Fruit fly (Drosophila melanogaster): ENCODE results near the gene CG5541.

Gene CG5541

dm6 chrX:15076038-15076575 lies 32.2 kb downstream of the CG5541 start, which contains the start of gene Lsd-2:
Gene Lsd-2 (minus strand): TSS chrX:15076220.
- peak; percentile 78 for TF ChIP-seq kay (GFP tag; ENCODE audit: borderline replicate concordance)
- no peak for TF ChIP-seq tj (GFP tag; optimal IDR thresholded peaks at IDR 0.05)
- no peak for TF ChIP-seq CG33017 (tag; optimal IDR thresholded peaks at IDR 0.05)
- peak; percentile 79 for TF ChIP-seq CG1620 (GFP tag; optimal IDR thresholded peaks at IDR 0.05)
- TF ChIP-seq Crg-1 (GFP tag; optimal IDR thresholded peaks at IDR 0.05), result peak; percentile 10
- peak; percentile 15 for TF ChIP-seq CG12768 (GFP tag; optimal IDR thresholded peaks at IDR 0.05)
- no peak for TF ChIP-seq ovo (GFP tag; optimal IDR thresholded peaks at IDR 0.05)
- peak; percentile 56 for TF ChIP-seq CG11617 (GFP tag; optimal IDR thresholded peaks at IDR 0.05)
- TF ChIP-seq cic (GFP tag; optimal IDR thresholded peaks at IDR 0.05), result no peak
- TF ChIP-seq Hr96 (GFP tag; optimal IDR thresholded peaks at IDR 0.05), result peak; percentile 55
- peak; percentile 29 for TF ChIP-seq toe (GFP tag; optimal IDR thresholded peaks at IDR 0.05)
- peak; percentile 33 for TF ChIP-seq CG7101 (tag; optimal IDR thresholded peaks at IDR 0.05)
- TF ChIP-seq bab1 (GFP tag; optimal IDR thresholded peaks at IDR 0.05), result peak; percentile 69
- TF ChIP-seq CG5204 (GFP tag; optimal IDR thresholded peaks at IDR 0.05), result peak; percentile 44
- TF ChIP-seq Clk (GFP tag; optimal IDR thresholded peaks at IDR 0.05), result no peak
- TF ChIP-seq CG7045 (GFP tag; optimal IDR thresholded peaks at IDR 0.05), result no peak
- TF ChIP-seq Mnt (GFP tag; optimal IDR thresholded peaks at IDR 0.05), result peak; percentile 79
- no peak for TF ChIP-seq cnc (optimal IDR thresholded peaks at IDR 0.05)
- peak; percentile 66 for TF ChIP-seq CG14711 (tag; optimal IDR thresholded peaks at IDR 0.05)
- TF ChIP-seq pad (GFP tag; optimal IDR thresholded peaks at IDR 0.05), result no peak

- no peak for TF ChIP-seq Mnt (GFP tag; optimal IDR thresholded peaks at IDR 0.05)
- TF ChIP-seq Hr96 (GFP tag; optimal IDR thresholded peaks at IDR 0.05), result no peak
- TF ChIP-seq pad (GFP tag; optimal IDR thresholded peaks at IDR 0.05), result no peak
- no peak for TF ChIP-seq bab1 (GFP tag; optimal IDR thresholded peaks at IDR 0.05)
- no peak for TF ChIP-seq CG33017 (tag; optimal IDR thresholded peaks at IDR 0.05)
- TF ChIP-seq Crg-1 (GFP tag; optimal IDR thresholded peaks at IDR 0.05), result no peak
- no peak for TF ChIP-seq CG14711 (tag; optimal IDR thresholded peaks at IDR 0.05)
- TF ChIP-seq tj (GFP tag; optimal IDR thresholded peaks at IDR 0.05), result no peak
- no peak for TF ChIP-seq cic (GFP tag; optimal IDR thresholded peaks at IDR 0.05)
- no peak for TF ChIP-seq CG12768 (GFP tag; optimal IDR thresholded peaks at IDR 0.05)
- no peak for TF ChIP-seq cnc (optimal IDR thresholded peaks at IDR 0.05)
- no peak for TF ChIP-seq CG7045 (GFP tag; optimal IDR thresholded peaks at IDR 0.05)
- TF ChIP-seq CG7101 (tag; optimal IDR thresholded peaks at IDR 0.05), result no peak
- no peak for TF ChIP-seq toe (GFP tag; optimal IDR thresholded peaks at IDR 0.05)
- TF ChIP-seq Clk (GFP tag; optimal IDR thresholded peaks at IDR 0.05), result no peak
- TF ChIP-seq CG5204 (GFP tag; optimal IDR thresholded peaks at IDR 0.05), result no peak
- no peak for TF ChIP-seq CG1620 (GFP tag; optimal IDR thresholded peaks at IDR 0.05)
- TF ChIP-seq CG11617 (GFP tag; optimal IDR thresholded peaks at IDR 0.05), result no peak
- TF ChIP-seq ovo (GFP tag; optimal IDR thresholded peaks at IDR 0.05), result no peak
- no peak for TF ChIP-seq kay (GFP tag; ENCODE audit: borderline replicate concordance)
These were observed 32.7 kb downstream of the CG5541 start for dm6 chrX:15076606-15077005.

- TF ChIP-seq CG7101 (tag; optimal IDR thresholded peaks at IDR 0.05), result no peak
- no peak for TF ChIP-seq CG1620 (GFP tag; optimal IDR thresholded peaks at IDR 0.05)
- peak; percentile 48 for TF ChIP-seq CG12768 (GFP tag; optimal IDR thresholded peaks at IDR 0.05)
- no peak for TF ChIP-seq Clk (GFP tag; optimal IDR thresholded peaks at IDR 0.05)
- TF ChIP-seq CG33017 (tag; optimal IDR thresholded peaks at IDR 0.05), result no peak
- no peak for TF ChIP-seq cnc (optimal IDR thresholded peaks at IDR 0.05)
- peak; percentile 3 for TF ChIP-seq Mnt (GFP tag; optimal IDR thresholded peaks at IDR 0.05)
- TF ChIP-seq CG14711 (tag; optimal IDR thresholded peaks at IDR 0.05), result no peak
- peak; percentile 40 for TF ChIP-seq Hr96 (GFP tag; optimal IDR thresholded peaks at IDR 0.05)
- no peak for TF ChIP-seq toe (GFP tag; optimal IDR thresholded peaks at IDR 0.05)
- TF ChIP-seq tj (GFP tag; optimal IDR thresholded peaks at IDR 0.05), result peak; percentile 45
- peak; percentile 40 for TF ChIP-seq cic (GFP tag; optimal IDR thresholded peaks at IDR 0.05)
These were observed 33.7 kb downstream of the CG5541 start for dm6 chrX:15077576-15078136.

dm6 chrX:15078394-15078793 lies 34.5 kb downstream of the CG5541 start:
- peak; percentile 8 for TF ChIP-seq Hr96 (GFP tag; optimal IDR thresholded peaks at IDR 0.05)
- TF ChIP-seq Crg-1 (GFP tag; optimal IDR thresholded peaks at IDR 0.05), result peak; percentile 56
- peak; percentile 88 for TF ChIP-seq ovo (GFP tag; optimal IDR thresholded peaks at IDR 0.05)
- TF ChIP-seq toe (GFP tag; optimal IDR thresholded peaks at IDR 0.05), result no peak
- peak; percentile 28 for TF ChIP-seq CG7101 (tag; optimal IDR thresholded peaks at IDR 0.05)
- TF ChIP-seq kay (GFP tag; ENCODE audit: borderline replicate concordance), result peak; percentile 73
- TF ChIP-seq cic (GFP tag; optimal IDR thresholded peaks at IDR 0.05), result peak; percentile 79
- TF ChIP-seq pad (GFP tag; optimal IDR thresholded peaks at IDR 0.05), result no peak
- peak; percentile 14 for TF ChIP-seq CG14711 (tag; optimal IDR thresholded peaks at IDR 0.05)
- no peak for TF ChIP-seq cnc (optimal IDR thresholded peaks at IDR 0.05)

dm6 chrX:15079163-15079809 lies 35.4 kb downstream of the CG5541 start:
- TF ChIP-seq toe (GFP tag; optimal IDR thresholded peaks at IDR 0.05), result peak; percentile 14
- no peak for TF ChIP-seq ovo (GFP tag; optimal IDR thresholded peaks at IDR 0.05)
- TF ChIP-seq CG14711 (tag; optimal IDR thresholded peaks at IDR 0.05), result no peak
- no peak for TF ChIP-seq Mnt (GFP tag; optimal IDR thresholded peaks at IDR 0.05)
- no peak for TF ChIP-seq CG11617 (GFP tag; optimal IDR thresholded peaks at IDR 0.05)
- peak; percentile 95 for TF ChIP-seq kay (GFP tag; ENCODE audit: borderline replicate concordance)
- no peak for TF ChIP-seq tj (GFP tag; optimal IDR thresholded peaks at IDR 0.05)
- no peak for TF ChIP-seq bab1 (GFP tag; optimal IDR thresholded peaks at IDR 0.05)
- TF ChIP-seq cnc (optimal IDR thresholded peaks at IDR 0.05), result no peak
- peak; percentile 84 for TF ChIP-seq cic (GFP tag; optimal IDR thresholded peaks at IDR 0.05)
- no peak for TF ChIP-seq Hr96 (GFP tag; optimal IDR thresholded peaks at IDR 0.05)
- TF ChIP-seq CG12768 (GFP tag; optimal IDR thresholded peaks at IDR 0.05), result peak; percentile 61
- TF ChIP-seq pad (GFP tag; optimal IDR thresholded peaks at IDR 0.05), result no peak
- TF ChIP-seq CG1620 (GFP tag; optimal IDR thresholded peaks at IDR 0.05), result no peak
